Worm (Caenorhabditis elegans): ENCODE data around the gene alg-2.

DNA sequence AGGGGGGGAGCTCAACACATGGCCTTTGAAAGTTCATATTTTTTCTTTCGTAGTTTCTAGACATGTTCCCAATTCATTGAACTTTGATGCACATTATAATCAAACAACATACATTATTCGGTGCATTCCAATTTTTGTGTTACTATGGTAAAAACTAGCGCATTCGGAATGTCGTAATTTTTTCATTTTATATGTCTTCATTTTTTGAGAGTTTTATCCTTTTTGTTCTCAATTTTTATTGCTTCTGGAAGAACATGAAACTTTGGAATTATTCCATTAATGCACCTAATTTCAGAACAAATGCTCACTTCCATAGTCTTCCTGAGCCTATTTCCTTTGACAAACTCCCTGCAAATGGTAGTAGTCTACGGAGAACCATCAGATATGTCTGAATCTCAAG lies 28.6 kb downstream of the alg-2 start, which contains the start of gene T07D3.2:
- TF ChIP-seq unc-62 (GFP tag; optimal IDR thresholded peaks at IDR 0.05) (no peak), nhr-2 (tag; optimal IDR thresholded peaks at IDR 0.05) (no peak), snpc-4 (tag; optimal IDR thresholded peaks at IDR 0.05) (no peak), ces-1 (GFP tag; optimal IDR thresholded peaks at IDR 0.05) (no peak), elt-3 (tag; optimal IDR thresholded peaks at IDR 0.05) (no peak), lin-32 (GFP tag; optimal IDR thresholded peaks at IDR 0.05) (no peak), mls-2 (tag; optimal IDR thresholded peaks at IDR 0.05) (no peak), pha-4 (tag; optimal IDR thresholded peaks at IDR 0.05) (no peak), blmp-1 (tag; optimal IDR thresholded peaks at IDR 0.05) (no peak), unc-39 (tag; optimal IDR thresholded peaks at IDR 0.05) (no peak), drap-1 (GFP tag; optimal IDR thresholded peaks at IDR 0.05) (no peak), hlh-1 (tag; optimal IDR thresholded peaks at IDR 0.05) (no peak), nhr-237 (tag; optimal IDR thresholded peaks at IDR 0.05) (no peak), nhr-28 (tag; optimal IDR thresholded peaks at IDR 0.05) (no peak)

All from whole organism, mixed stage, embryonic.